Worm (Caenorhabditis elegans) whole organism, L4 larva: ENCODE measurements around the gene T20D4.10.

ENCODE experiments used
- D1046.2 ChIP-seq: fragments of 200-800 bp; sonication (Bioruptor generic); IDR thresholded peaks from 2 replicates; pipeline ENCODE4 v1.3.6; 2022; ENCODE audit warnings: missing genetic modification characterization, missing compliant biosample characterization
- F10B5.3 ChIP-seq: sonication (generic microtip); optimal IDR thresholded peaks from 2 replicates; lab custom pipeline; 2016; ENCODE audit warnings: mild to moderate bottlenecking, missing genetic modification characterization, missing compliant biosample characterization
- F26F4.8 ChIP-seq: fragments of 200-800 bp; sonication (Bioruptor generic); conservative IDR thresholded peaks from 2 replicates; pipeline ENCODE4 v1.3.6; 2022; ENCODE audit warnings: missing genetic modification characterization, missing compliant biosample characterization
- F37D6.2 ChIP-seq: sonication (generic microtip); optimal IDR thresholded peaks from 2 replicates; lab custom pipeline; 2016; ENCODE audit warnings: mild to moderate bottlenecking, missing genetic modification characterization, missing compliant biosample characterization
- F49E8.2 ChIP-seq: sonication (generic microtip); optimal IDR thresholded peaks from 2 replicates; lab custom pipeline; 2016; ENCODE audit warnings: missing compliant biosample characterization, mild to moderate bottlenecking, missing genetic modification characterization, borderline replicate concordance
- T20F7.1 ChIP-seq: fragments of 200-800 bp; sonication (Bioruptor generic); optimal IDR thresholded peaks from 2 replicates; lab custom pipeline; 2018; ENCODE audit warnings: mild to moderate bottlenecking, missing genetic modification characterization, missing compliant biosample characterization
- Y48G9A.11 ChIP-seq: fragments of 200-800 bp; sonication (Bioruptor generic); IDR thresholded peaks from 2 replicates; pipeline ENCODE4 v1.3.6; 2022; ENCODE audit warnings: missing genetic modification reagents, missing genetic modification characterization, missing compliant biosample characterization
- Y5F2A.4 ChIP-seq: fragments of 200-800 bp; sonication (Bioruptor generic); optimal IDR thresholded peaks from 2 replicates; lab custom pipeline; 2018; ENCODE audit warnings: mild to moderate bottlenecking, missing genetic modification characterization, missing compliant biosample characterization
- ZK337.2 ChIP-seq: fragments of 200-800 bp; sonication (Bioruptor generic); IDR thresholded peaks from 2 replicates; pipeline ENCODE4 v1.3.6; 2022; ENCODE audit warnings: missing genetic modification reagents, missing genetic modification characterization, missing compliant biosample characterization
- ZK546.5 ChIP-seq, 2 experiments: sonication (generic microtip); optimal IDR thresholded peaks; 2 replicates each; lab custom pipeline; 2017; ENCODE audit warnings: missing biosample characterization in 2 of 2, missing genetic modification characterization in 2 of 2
- aha-1 ChIP-seq: fragments of 150-350 bp; peaks from one replicate; lab custom pipeline; 2014; ENCODE audit warnings: missing biosample characterization, missing genetic modification characterization
- ama-1 ChIP-seq: fragments of 150-350 bp; optimal IDR thresholded peaks from 2 replicates; lab custom pipeline; 2014; ENCODE audit warnings: inconsistent platforms, mixed read lengths
- attf-4 ChIP-seq: sonication (generic microtip); optimal IDR thresholded peaks from 3 replicates; lab custom pipeline; 2017; ENCODE audit warnings: missing biosample characterization, missing genetic modification characterization
- ceh-20 ChIP-seq: fragments of 200-800 bp; sonication (Bioruptor generic); IDR thresholded peaks from 2 replicates; pipeline ENCODE4 v1.3.6; 2022; ENCODE audit warnings: missing genetic modification reagents, missing genetic modification characterization, missing compliant biosample characterization
- ceh-28 ChIP-seq: fragments of 150-350 bp; optimal IDR thresholded peaks from 2 replicates; lab custom pipeline; 2014; ENCODE audit warnings: missing biosample characterization, missing genetic modification reagents, missing genetic modification characterization
- daf-16 ChIP-seq, 3 experiments: sonication (generic microtip); optimal IDR thresholded peaks; 2 replicates each; lab custom pipeline; 2016 to 2017; ENCODE audit warnings: missing genetic modification characterization in 3 of 3, missing genetic modification reagents in 3 of 3, mild to moderate bottlenecking in 2 of 3, missing compliant biosample characterization in 2 of 3, missing biosample characterization in 1 of 3, moderate library complexity in 1 of 3
- daf-8 ChIP-seq: fragments of 200-800 bp; sonication (Bioruptor generic); IDR thresholded peaks from 2 replicates; pipeline ENCODE4 v1.3.6; 2022; ENCODE audit warnings: missing genetic modification characterization, missing compliant biosample characterization
- dmd-6 ChIP-seq: fragments of 200-800 bp; sonication (Bioruptor generic); IDR thresholded peaks from 2 replicates; pipeline ENCODE4 v1.3.6; 2022; ENCODE audit warnings: missing genetic modification reagents, missing genetic modification characterization, missing compliant biosample characterization
- dmd-8 ChIP-seq: fragments of 200-800 bp; sonication (Bioruptor generic); IDR thresholded peaks from 2 replicates; pipeline ENCODE4 v1.3.6; 2022; ENCODE audit warnings: missing genetic modification characterization, missing compliant biosample characterization
- dpl-1 ChIP-seq: fragments of 150-350 bp; optimal IDR thresholded peaks from 2 replicates; lab custom pipeline; 2014; ENCODE audit warnings: missing biosample characterization, missing genetic modification reagents, missing genetic modification characterization
- egl-27 ChIP-seq: sonication (generic microtip); optimal IDR thresholded peaks from 3 replicates; lab custom pipeline; 2017; ENCODE audit warnings: missing biosample characterization, missing genetic modification reagents, missing genetic modification characterization
- egl-43 ChIP-seq: fragments of 200-800 bp; sonication (Bioruptor generic); IDR thresholded peaks from 2 replicates; pipeline ENCODE4 v1.3.6; 2022; ENCODE audit warnings: missing genetic modification reagents, missing genetic modification characterization, missing compliant biosample characterization
- fkh-10 ChIP-seq: fragments of 150-350 bp; optimal IDR thresholded peaks from 2 replicates; lab custom pipeline; 2014; ENCODE audit warnings: missing biosample characterization, missing genetic modification reagents, missing genetic modification characterization
- fos-1 ChIP-seq: fragments of 150-350 bp; optimal IDR thresholded peaks from 2 replicates; lab custom pipeline; 2014; ENCODE audit warnings: missing biosample characterization, missing genetic modification characterization
- hmg-1.1 ChIP-seq: fragments of 200-800 bp; sonication (Bioruptor generic); IDR thresholded peaks from 2 replicates; pipeline ENCODE4 v1.3.6; 2022; ENCODE audit warnings: missing genetic modification reagents, missing genetic modification characterization, missing compliant biosample characterization
- jun-1 ChIP-seq: fragments of 150-350 bp; optimal IDR thresholded peaks from 2 replicates; lab custom pipeline; 2014; ENCODE audit warnings: missing biosample characterization, missing genetic modification reagents, missing genetic modification characterization
- lim-7 ChIP-seq: fragments of 200-800 bp; sonication (Bioruptor generic); IDR thresholded peaks from 2 replicates; pipeline ENCODE4 v1.3.6; 2022; ENCODE audit warnings: missing genetic modification characterization, missing compliant biosample characterization
- lin-13 ChIP-seq: fragments of 150-350 bp; optimal IDR thresholded peaks from 2 replicates; lab custom pipeline; 2014; ENCODE audit warnings: missing biosample characterization, missing genetic modification reagents, missing genetic modification characterization
- lin-15B ChIP-seq: fragments of 150-350 bp; sonication (generic microtip); optimal IDR thresholded peaks from 3 replicates; lab custom pipeline; 2014; ENCODE audit warnings: missing biosample characterization, missing genetic modification characterization
- lin-38 ChIP-seq: fragments of 200-800 bp; sonication (Bioruptor generic); IDR thresholded peaks from 2 replicates; pipeline ENCODE4 v1.3.6; 2022; ENCODE audit warnings: missing genetic modification reagents, missing genetic modification characterization, missing compliant biosample characterization
- madf-5 ChIP-seq, 2 experiments: fragments of 200-800 bp; sonication (Bioruptor generic); IDR thresholded peaks; 2 replicates each; pipeline ENCODE4 v1.3.6; 2022; ENCODE audit warnings: missing compliant biosample characterization in 2 of 2, missing genetic modification characterization in 2 of 2
- madf-9 ChIP-seq: fragments of 200-800 bp; sonication (Bioruptor generic); conservative IDR thresholded peaks from 2 replicates; pipeline ENCODE4 v1.3.6; 2022; ENCODE audit warnings: missing genetic modification reagents, missing genetic modification characterization, missing compliant biosample characterization
- mdl-1 ChIP-seq, 2 experiments: fragments of 150-350 bp in 1 of 2; sonication (generic microtip) in 1 of 2; optimal IDR thresholded peaks; 2 replicates each; lab custom pipeline; 2014 to 2017; ENCODE audit warnings: missing biosample characterization in 2 of 2, missing genetic modification characterization in 2 of 2
- mxl-2 ChIP-seq: fragments of 200-800 bp; sonication (Bioruptor generic); conservative IDR thresholded peaks from 2 replicates; pipeline ENCODE4 v1.3.6; 2022; ENCODE audit warnings: missing genetic modification reagents, missing genetic modification characterization, missing compliant biosample characterization
- nhr-237 ChIP-seq: sonication (generic microtip); optimal IDR thresholded peaks from 2 replicates; lab custom pipeline; 2017; ENCODE audit warnings: missing biosample characterization, missing genetic modification characterization
- nhr-25 ChIP-seq: sonication (generic microtip); optimal IDR thresholded peaks from 2 replicates; lab custom pipeline; 2017; ENCODE audit warnings: missing genetic modification characterization, mild to moderate bottlenecking, missing compliant biosample characterization, antibody characterized with exemption, moderate library complexity, borderline replicate concordance; ENCODE audit not compliant: insufficient read depth
- nhr-28 ChIP-seq: fragments of 150-350 bp; optimal IDR thresholded peaks from 2 replicates; lab custom pipeline; 2014; ENCODE audit warnings: missing biosample characterization, missing genetic modification characterization
- nhr-42 ChIP-seq: fragments of 200-800 bp; sonication (Bioruptor generic); IDR thresholded peaks from 2 replicates; pipeline ENCODE4 v1.3.6; 2022; ENCODE audit warnings: missing genetic modification characterization, missing compliant biosample characterization
- nhr-6 ChIP-seq: fragments of 150-350 bp; optimal IDR thresholded peaks from 2 replicates; lab custom pipeline; 2014; ENCODE audit warnings: missing biosample characterization, missing genetic modification characterization
- nhr-76 ChIP-seq: fragments of 150-350 bp; optimal IDR thresholded peaks from 2 replicates; lab custom pipeline; 2014; ENCODE audit warnings: missing biosample characterization, missing genetic modification characterization
- nhr-77 ChIP-seq: fragments of 150-350 bp; optimal IDR thresholded peaks from 2 replicates; lab custom pipeline; 2014; ENCODE audit warnings: missing biosample characterization, missing genetic modification characterization
- php-3 ChIP-seq: fragments of 200-800 bp; sonication (Bioruptor generic); IDR thresholded peaks from 2 replicates; pipeline ENCODE4 v1.3.6; 2022; ENCODE audit warnings: missing genetic modification reagents, missing genetic modification characterization, missing compliant biosample characterization
- pqm-1 ChIP-seq: sonication (generic microtip); optimal IDR thresholded peaks from 2 replicates; lab custom pipeline; 2017; ENCODE audit warnings: missing biosample characterization, missing genetic modification characterization
- rbr-2 ChIP-seq: sonication (generic microtip); optimal IDR thresholded peaks from 2 replicates; lab custom pipeline; 2016; ENCODE audit warnings: missing genotype, missing genetic modification characterization, missing compliant biosample characterization
- saeg-2 ChIP-seq: fragments of 200-800 bp; sonication (Bioruptor generic); IDR thresholded peaks from 2 replicates; pipeline ENCODE4 v1.3.6; 2022; ENCODE audit warnings: missing genetic modification reagents, missing genetic modification characterization, missing compliant biosample characterization
- snpc-1.2 ChIP-seq: fragments of 200-800 bp; sonication (Bioruptor generic); IDR thresholded peaks from 2 replicates; pipeline ENCODE4 v1.3.6; 2022; ENCODE audit warnings: missing genetic modification reagents, missing genetic modification characterization, missing compliant biosample characterization
- spr-1 ChIP-seq: sonication (generic microtip); optimal IDR thresholded peaks from 2 replicates; lab custom pipeline; 2016; ENCODE audit warnings: mild to moderate bottlenecking, missing genetic modification characterization, missing compliant biosample characterization
- tag-97 ChIP-seq: fragments of 200-800 bp; sonication (Bioruptor generic); IDR thresholded peaks from 2 replicates; pipeline ENCODE4 v1.3.6; 2022; ENCODE audit warnings: missing genetic modification characterization, missing compliant biosample characterization
- zfp-2 ChIP-seq: sonication (generic microtip); optimal IDR thresholded peaks from 2 replicates; lab custom pipeline; 2016; ENCODE audit warnings: mild to moderate bottlenecking, missing genetic modification characterization, missing compliant biosample characterization
- zfp-3 ChIP-seq: fragments of 200-800 bp; sonication (Bioruptor generic); conservative IDR thresholded peaks from 2 replicates; pipeline ENCODE4 v1.3.6; 2022; ENCODE audit warnings: missing genetic modification reagents, missing genetic modification characterization, missing compliant biosample characterization
- zip-11 ChIP-seq: fragments of 200-800 bp; sonication (Bioruptor generic); IDR thresholded peaks from 2 replicates; pipeline ENCODE4 v1.3.6; 2022; ENCODE audit warnings: missing genetic modification characterization, missing compliant biosample characterization
- zip-2 ChIP-seq: fragments of 150-350 bp; optimal IDR thresholded peaks from 2 replicates; lab custom pipeline; 2014; ENCODE audit warnings: missing biosample characterization, missing genetic modification characterization
- ztf-7 ChIP-seq: fragments of 150-350 bp; optimal IDR thresholded peaks from 2 replicates; lab custom pipeline; 2014; ENCODE audit warnings: missing biosample characterization, missing genetic modification characterization

T20D4.10 gene

ce11 chrV:3391005-3391404 lies 9.0 kb upstream of the T20D4.10 start (continued):
- TF ChIP-seq zip-11, result no peak
- no peak for TF ChIP-seq T20F7.1
- TF ChIP-seq zfp-3, result no peak
- TF ChIP-seq pqm-1, result no peak
- TF ChIP-seq spr-1 (tag; lab: Kevin White, UChicago), result no peak
- TF ChIP-seq hmg-1.1, result peak; percentile 78
- TF ChIP-seq egl-27 (tag; lab: Kevin White, UChicago), result no peak
- no peak for TF ChIP-seq dmd-8
- peak; percentile 71 for TF ChIP-seq rbr-2 (tag; lab: Kevin White, UChicago)
- no peak for TF ChIP-seq F10B5.3
- no peak for TF ChIP-seq egl-43 (GFP tag; lab: Robert Waterston, UW)
- TF ChIP-seq nhr-42 (GFP tag; lab: Robert Waterston, UW), result no peak
- no peak for TF ChIP-seq php-3 (GFP tag; lab: Robert Waterston, UW)
- no peak for TF ChIP-seq ceh-28
- TF ChIP-seq daf-8 (GFP tag; lab: Robert Waterston, UW), result no peak
- TF ChIP-seq aha-1, result peak; percentile 95
- TF ChIP-seq nhr-6 (tag; lab: Kevin White, UChicago), result peak; percentile 86
- TF ChIP-seq mdl-1 (tag; optimal IDR thresholded peaks at IDR 0.05; lab: Kevin White, UChicago), result peak; percentile 43 to 80
- TF ChIP-seq ztf-7 (tag; lab: Kevin White, UChicago), result no peak
- TF ChIP-seq F26F4.8 (GFP tag; lab: Robert Waterston, UW), result no peak
- TF ChIP-seq jun-1, result peak; percentile 45
- TF ChIP-seq madf-5 (GFP tag; IDR thresholded peaks at IDR 0.05; lab: Robert Waterston, UW), result no peak
- no peak for TF ChIP-seq Y5F2A.4
- no peak for TF ChIP-seq nhr-237
- TF ChIP-seq mxl-2 (GFP tag; lab: Robert Waterston, UW), result no peak; the same call in 1 of the 2 replicates
- no peak for TF ChIP-seq fos-1 (tag; lab: Kevin White, UChicago)
- TF ChIP-seq ZK546.5 (tag; optimal IDR thresholded peaks at IDR 0.05; lab: Kevin White, UChicago), result no peak
- TF ChIP-seq lin-38 (GFP tag; lab: Robert Waterston, UW), result no peak
- TF ChIP-seq Y48G9A.11, result no peak
- no peak for TF ChIP-seq zip-2 (tag; lab: Kevin White, UChicago)
- TF ChIP-seq saeg-2 (GFP tag; lab: Robert Waterston, UW), result no peak
- TF ChIP-seq F49E8.2 (tag; lab: Kevin White, UChicago), result no peak
- TF ChIP-seq tag-97, result no peak
- TF ChIP-seq nhr-28 (tag; lab: Kevin White, UChicago), result peak; percentile 94
- TF ChIP-seq nhr-25 (tag; lab: Kevin White, UChicago), result peak; percentile 91
- peak; percentile 69 for TF ChIP-seq dpl-1 (GFP tag; lab: Kevin White, UChicago)
- TF ChIP-seq D1046.2 (GFP tag; lab: Robert Waterston, UW), result no peak
- no peak for TF ChIP-seq ZK337.2 (GFP tag; lab: Robert Waterston, UW)
- peak; percentile 94 for TF ChIP-seq dmd-6 (GFP tag; lab: Robert Waterston, UW)
- peak; percentile 53 for TF ChIP-seq nhr-77 (tag; lab: Kevin White, UChicago)
- no peak for TF ChIP-seq attf-4 (tag; lab: Kevin White, UChicago)
- TF ChIP-seq F37D6.2 (tag; lab: Kevin White, UChicago), result no peak
- TF ChIP-seq lin-13, result peak; percentile 38
- TF ChIP-seq snpc-1.2 (GFP tag; lab: Robert Waterston, UW), result no peak
- peak in 1 of 2 experiments; percentile 43 for TF ChIP-seq daf-16 (GFP tag; optimal IDR thresholded peaks at IDR 0.05; lab: Kevin White, UChicago)
- TF ChIP-seq daf-16 (tag; optimal IDR thresholded peaks at IDR 0.05; lab: Kevin White, UChicago), result no peak
- TF ChIP-seq ceh-20 (GFP tag; lab: Robert Waterston, UW), result peak; percentile 49; the same call in 1 of the 2 replicates
- TF ChIP-seq zfp-2, result peak; percentile 7
- TF ChIP-seq lin-15B (tag; lab: Kevin White, UChicago), result no peak
- peak; percentile 62 for TF ChIP-seq nhr-76
- no peak for TF ChIP-seq ama-1 (lab: Kevin White, UChicago)
- 0 out of 2 replicates have a peak, but pooled peaks have one; percentile 30 for TF ChIP-seq madf-9 (GFP tag; lab: Robert Waterston, UW)
- no peak for TF ChIP-seq lim-7 (GFP tag; lab: Robert Waterston, UW)
- TF ChIP-seq fkh-10 (GFP tag; lab: Kevin White, UChicago), result peak; percentile 12
